Fruit fly (Drosophila melanogaster) whole organism, embryonic: ENCODE data around the gene corto.

ENCODE experiments used
- Atf-2 ChIP-seq: fragments of 200-800 bp; sonication (Bioruptor generic); optimal IDR thresholded peaks from 2 replicates; lab custom pipeline; 2016; ENCODE audit warnings: missing biosample characterization, missing genetic modification characterization
- C15 ChIP-seq: fragments of 200-800 bp; sonication (Bioruptor generic); IDR thresholded peaks from 3 replicates; pipeline ENCODE4 v1.3.6; 2022; ENCODE audit warnings: missing biosample characterization, missing genetic modification characterization
- CG10366 ChIP-seq: fragments of 200-800 bp; sonication (Bioruptor generic); IDR thresholded peaks from 2 replicates; pipeline ENCODE4 v1.3.6; 2022; ENCODE audit warnings: missing biosample characterization, missing genetic modification characterization
- CG10654 ChIP-seq: fragments of 200-800 bp; sonication (Bioruptor generic); optimal IDR thresholded peaks from 2 replicates; lab custom pipeline; 2016; ENCODE audit warnings: missing biosample characterization, missing genetic modification characterization
- CG12391 ChIP-seq: fragments of 200-800 bp; sonication (Bioruptor generic); optimal IDR thresholded peaks from 3 replicates; lab custom pipeline; 2018; ENCODE audit warnings: missing biosample characterization, mild to moderate bottlenecking, missing genetic modification characterization, moderate library complexity
- CG14710 ChIP-seq: fragments of 200-800 bp; sonication (Bioruptor generic); optimal IDR thresholded peaks from 3 replicates; lab custom pipeline; 2019; ENCODE audit warnings: missing biosample characterization, mild to moderate bottlenecking, missing genetic modification characterization, moderate library complexity
- CG14965 ChIP-seq: fragments of 200-800 bp; sonication (Bioruptor generic); optimal IDR thresholded peaks from 2 replicates; lab custom pipeline; 2016; ENCODE audit warnings: missing biosample characterization, missing genetic modification characterization, borderline replicate concordance
- CG15514 ChIP-seq: fragments of 200-800 bp; sonication (Bioruptor generic); optimal IDR thresholded peaks from 3 replicates; lab custom pipeline; 2017; ENCODE audit warnings: missing biosample characterization, missing genetic modification characterization, mild to moderate bottlenecking, moderate library complexity, missing genetic modification reagents
- CG17361 ChIP-seq: fragments of 200-800 bp; sonication (Bioruptor generic); IDR thresholded peaks from 3 replicates; pipeline ENCODE4 v1.3.6; 2022; ENCODE audit warnings: missing biosample characterization, missing genetic modification characterization
- CG17912 ChIP-seq: fragments of 200-800 bp; sonication (Bioruptor generic); optimal IDR thresholded peaks from 2 replicates; lab custom pipeline; 2018; ENCODE audit warnings: missing biosample characterization, mild to moderate bottlenecking, missing genetic modification characterization
- CG2202 ChIP-seq: fragments of 200-800 bp; sonication (Bioruptor generic); optimal IDR thresholded peaks from 2 replicates; lab custom pipeline; 2018; ENCODE audit warnings: missing biosample characterization, mild to moderate bottlenecking, missing genetic modification characterization
- CG3065 ChIP-seq: fragments of 200-800 bp; sonication (Bioruptor generic); optimal IDR thresholded peaks from 2 replicates; lab custom pipeline; 2016; ENCODE audit warnings: missing biosample characterization, missing genetic modification characterization
- CG31224 ChIP-seq: fragments of 200-800 bp; sonication (Bioruptor generic); IDR thresholded peaks from 2 replicates; pipeline ENCODE4 v1.3.6; 2022; ENCODE audit warnings: missing biosample characterization, missing genetic modification characterization
- CG3281 ChIP-seq: fragments of 200-800 bp; sonication (Bioruptor generic); optimal IDR thresholded peaks from 3 replicates; lab custom pipeline; 2017; ENCODE audit warnings: missing biosample characterization, mild to moderate bottlenecking, missing genetic modification characterization
- CG34376 ChIP-seq: fragments of 200-800 bp; sonication (Bioruptor generic); optimal IDR thresholded peaks from 2 replicates; lab custom pipeline; 2018; ENCODE audit warnings: missing biosample characterization, mild to moderate bottlenecking, missing genetic modification characterization
- CG4328 ChIP-seq: fragments of 200-800 bp; sonication (Bioruptor generic); optimal IDR thresholded peaks from 3 replicates; lab custom pipeline; 2017; ENCODE audit warnings: missing biosample characterization, missing genetic modification reagents, missing genetic modification characterization
- CG4360 ChIP-seq: fragments of 200-800 bp; sonication (Bioruptor generic); IDR thresholded peaks from 2 replicates; pipeline ENCODE4 v1.3.6; 2022; ENCODE audit warnings: missing biosample characterization, missing genetic modification characterization
- CG6683 ChIP-seq: fragments of 200-800 bp; sonication (Bioruptor generic); optimal IDR thresholded peaks from 2 replicates; lab custom pipeline; 2017; ENCODE audit warnings: missing biosample characterization, mild to moderate bottlenecking, missing genetic modification characterization, missing genetic modification reagents
- CG7372 ChIP-seq: fragments of 200-800 bp; sonication (Bioruptor generic); IDR thresholded peaks from 2 replicates; pipeline ENCODE4 v1.3.6; 2022; ENCODE audit warnings: missing biosample characterization, missing genetic modification characterization
- CG7786 ChIP-seq: fragments of 200-800 bp; sonication (Bioruptor generic); optimal IDR thresholded peaks from 2 replicates; lab custom pipeline; 2016; ENCODE audit warnings: missing biosample characterization, missing genetic modification characterization
- CG8924 ChIP-seq: fragments of 200-800 bp; optimal IDR thresholded peaks from 3 replicates; lab custom pipeline; 2019; ENCODE audit warnings: missing biosample characterization, mild to moderate bottlenecking, missing genetic modification characterization, moderate library complexity
- CG9932 ChIP-seq: fragments of 200-800 bp; sonication (Bioruptor generic); IDR thresholded peaks from 2 replicates; pipeline ENCODE4 v1.3.6; 2022; ENCODE audit warnings: missing biosample characterization, missing genetic modification characterization
- CkIIα-i1 ChIP-seq: fragments of 200-800 bp; sonication (Bioruptor generic); IDR thresholded peaks from 2 replicates; pipeline ENCODE4 v1.3.6; 2022; ENCODE audit warnings: missing biosample characterization, missing genetic modification characterization
- Ets97D ChIP-seq: fragments of 200-800 bp; sonication (Bioruptor generic); optimal IDR thresholded peaks from 3 replicates; lab custom pipeline; 2016; ENCODE audit warnings: missing biosample characterization, missing genetic modification characterization
- Hand ChIP-seq: fragments of 200-800 bp; sonication (Bioruptor generic); optimal IDR thresholded peaks from 2 replicates; lab custom pipeline; 2017; ENCODE audit warnings: mild to moderate bottlenecking, missing biosample characterization, missing genetic modification reagents, missing genetic modification characterization
- Hsf ChIP-seq: fragments of 200-800 bp; sonication (Bioruptor generic); optimal IDR thresholded peaks from 3 replicates; lab custom pipeline; 2016; ENCODE audit warnings: missing biosample characterization, missing genetic modification characterization
- Myb ChIP-seq: fragments of 200-800 bp; sonication (Bioruptor generic); optimal IDR thresholded peaks from 2 replicates; lab custom pipeline; 2016; ENCODE audit warnings: missing biosample characterization, missing genetic modification characterization
- ap ChIP-seq: fragments of 200-800 bp; sonication (Bioruptor generic); IDR thresholded peaks from 2 replicates; pipeline ENCODE4 v1.3.6; 2022; ENCODE audit warnings: missing biosample characterization, missing genetic modification characterization
- cg ChIP-seq: fragments of 200-800 bp; sonication (Bioruptor generic); optimal IDR thresholded peaks from 3 replicates; lab custom pipeline; 2019; ENCODE audit warnings: missing biosample characterization, mild to moderate bottlenecking, missing genetic modification characterization, moderate library complexity
- croc ChIP-seq: fragments of 200-800 bp; sonication (Bioruptor generic); conservative IDR thresholded peaks from 3 replicates; pipeline ENCODE4 v1.3.6; 2022; ENCODE audit warnings: missing biosample characterization, missing genetic modification characterization
- dmrt11E ChIP-seq: fragments of 200-800 bp; sonication (Bioruptor generic); optimal IDR thresholded peaks from 3 replicates; lab custom pipeline; 2018; ENCODE audit warnings: missing biosample characterization, mild to moderate bottlenecking, missing genetic modification characterization, moderate library complexity
- eve ChIP-seq, 2 experiments: fragments of >200 bp; optimal IDR thresholded peaks; 2 replicates each; lab custom pipeline; 2017; ENCODE audit warnings: missing biosample characterization in 2 of 2, missing genetic modification characterization in 2 of 2
- ewg ChIP-seq: fragments of 200-800 bp; sonication (Bioruptor generic); optimal IDR thresholded peaks from 3 replicates; lab custom pipeline; 2017; ENCODE audit warnings: mild to moderate bottlenecking, missing biosample characterization, missing genetic modification reagents, missing genetic modification characterization
- fd96Cb ChIP-seq: fragments of 200-800 bp; sonication (Bioruptor generic); optimal IDR thresholded peaks from 2 replicates; lab custom pipeline; 2018; ENCODE audit warnings: missing biosample characterization, mild to moderate bottlenecking, missing genetic modification characterization, moderate library complexity
- gfzf ChIP-seq: fragments of 200-800 bp; sonication (Bioruptor generic); optimal IDR thresholded peaks from 2 replicates; lab custom pipeline; 2016; ENCODE audit warnings: missing biosample characterization, mild to moderate bottlenecking, missing genetic modification characterization, moderate library complexity
- grau ChIP-seq: fragments of 200-800 bp; optimal IDR thresholded peaks from 3 replicates; lab custom pipeline; 2019; ENCODE audit warnings: missing biosample characterization, mild to moderate bottlenecking, missing genetic modification characterization, moderate library complexity
- kah ChIP-seq: fragments of 200-800 bp; sonication (Bioruptor generic); optimal IDR thresholded peaks from 2 replicates; lab custom pipeline; 2018; ENCODE audit warnings: missing biosample characterization, mild to moderate bottlenecking, missing genetic modification characterization
- knrl ChIP-seq: fragments of 200-800 bp; sonication (Bioruptor generic); IDR thresholded peaks from 3 replicates; pipeline ENCODE4 v1.3.6; 2022; ENCODE audit warnings: missing biosample characterization, missing genetic modification characterization; ENCODE audit not compliant: partially characterized antibody
- mirr ChIP-seq: fragments of 200-800 bp; sonication (Bioruptor generic); optimal IDR thresholded peaks from 3 replicates; lab custom pipeline; 2018; ENCODE audit warnings: missing biosample characterization, mild to moderate bottlenecking, missing genetic modification characterization
- pan ChIP-seq, 4 experiments: fragments of >200 bp in 3 of 4; fragments of 200-800 bp in 1 of 4; sonication (Bioruptor generic) in 1 of 4; optimal IDR thresholded peaks in 3 of 4; IDR thresholded peaks in 1 of 4; 2 replicates each; pipeline versions ENCODE4 v1.3.6 to Lab custom; 2017 to 2022; ENCODE audit warnings: missing biosample characterization in 2 of 4, missing genetic modification characterization in 2 of 4, mixed read lengths in 1 of 4
- repo ChIP-seq: fragments of 200-800 bp; sonication (Bioruptor generic); optimal IDR thresholded peaks from 2 replicates; lab custom pipeline; 2016; ENCODE audit warnings: missing biosample characterization, missing genetic modification characterization
- row ChIP-seq: fragments of 200-800 bp; sonication (Bioruptor generic); IDR thresholded peaks from 3 replicates; pipeline ENCODE4 v1.3.6; 2022; ENCODE audit warnings: missing biosample characterization, missing genetic modification characterization
- seq ChIP-seq: fragments of 200-800 bp; sonication (Bioruptor generic); IDR thresholded peaks from 2 replicates; pipeline ENCODE4 v1.3.6; 2022; ENCODE audit warnings: missing biosample characterization, missing genetic modification characterization
- sim ChIP-seq: fragments of 200-800 bp; sonication (Bioruptor generic); IDR thresholded peaks from 2 replicates; pipeline ENCODE4 v1.3.6; 2022; ENCODE audit warnings: missing biosample characterization, missing genetic modification characterization
- slbo ChIP-seq: fragments of 200-800 bp; sonication (Bioruptor generic); IDR thresholded peaks from 2 replicates; pipeline ENCODE4 v1.3.6; 2022; ENCODE audit warnings: missing biosample characterization, missing genetic modification characterization
- slou ChIP-seq: fragments of 200-800 bp; sonication (Bioruptor generic); optimal IDR thresholded peaks from 3 replicates; lab custom pipeline; 2016; ENCODE audit warnings: missing biosample characterization, missing genetic modification characterization
- tin ChIP-seq: fragments of 200-800 bp; sonication (Bioruptor generic); optimal IDR thresholded peaks from 3 replicates; lab custom pipeline; 2016; ENCODE audit warnings: missing biosample characterization, missing genetic modification characterization
- wdn ChIP-seq: fragments of 200-800 bp; sonication (Bioruptor generic); IDR thresholded peaks from 2 replicates; pipeline ENCODE4 v1.3.6; 2022; ENCODE audit warnings: missing biosample characterization, missing genetic modification characterization

corto gene

dm6 chr3R:5042958-5043712 lies 43.7 kb downstream of the corto start (continued):
- TF ChIP-seq CG14965 (peak; percentile 52), CG8924 (peak; percentile 39), CG10654 (GFP tag; lab: Kevin White, UChicago) (peak; percentile 8), croc (no peak), slbo (GFP tag; lab: Robert Waterston, UW) (0 out of 2 replicates have a peak, but pooled peaks have one; percentile 8), C15 (GFP tag; lab: Robert Waterston, UW) (0 out of 3 replicates have a peak, but pooled peaks have one; percentile 26), Hsf (GFP tag; lab: Kevin White, UChicago) (peak; percentile 23), grau (tag; lab: Kevin White, UChicago) (peak; percentile 30), CG7786 (GFP tag; lab: Kevin White, UChicago) (peak; percentile 53), CG12391 (tag; lab: Kevin White, UChicago) (peak; percentile 40), CG3281 (GFP tag; lab: Kevin White, UChicago) (peak; percentile 81), CG4328 (GFP tag; lab: Kevin White, UChicago) (peak; percentile 76), CkIIα-i1 (no peak), row (no peak), Hand (no peak), CG2202 (tag; lab: Kevin White, UChicago) (no peak), CG15514 (GFP tag; lab: Kevin White, UChicago) (peak; percentile 69), wdn (GFP tag; lab: Robert Waterston, UW) (no peak), mirr (GFP tag; lab: Kevin White, UChicago) (peak; percentile 88), fd96Cb (tag; lab: Kevin White, UChicago) (no peak), gfzf (no peak), CG10366 (peak; percentile 14; the same call in 1 of the 2 replicates), eve (GFP tag; optimal IDR thresholded peaks at IDR 0.05; lab: Kevin White, UChicago) (no peak), CG17361 (GFP tag; lab: Robert Waterston, UW) (peak; percentile 49; the same call in 1 of the 3 replicates), kah (GFP tag; lab: Kevin White, UChicago) (peak; percentile 49), knrl (no peak), repo (GFP tag; lab: Kevin White, UChicago) (no peak), ewg (GFP tag; lab: Kevin White, UChicago) (peak; percentile 2), sim (peak; percentile 33; the same call in 1 of the 2 replicates), cg (GFP tag; lab: Kevin White, UChicago) (peak; percentile 66), CG34376 (GFP tag; lab: Kevin White, UChicago) (peak; percentile 62), CG7372 (GFP tag; lab: Robert Waterston, UW) (peak; percentile 49), Atf-2 (GFP tag; lab: Kevin White, UChicago) (no peak), slou (GFP tag; lab: Kevin White, UChicago) (no peak), CG31224 (0 out of 2 replicates have a peak, but pooled peaks have one; percentile 23), seq (GFP tag; lab: Robert Waterston, UW) (peak; percentile 85), Ets97D (GFP tag; lab: Kevin White, UChicago) (peak; percentile 39), dmrt11E (tag; lab: Kevin White, UChicago) (no peak), Myb (GFP tag; lab: Kevin White, UChicago) (peak; percentile 9), CG4360 (GFP tag; lab: Robert Waterston, UW) (peak; percentile 64), ap (GFP tag; lab: Robert Waterston, UW) (0 out of 2 replicates have a peak, but pooled peaks have one; percentile 22), CG17912 (peak; percentile 77), CG9932 (GFP tag; lab: Robert Waterston, UW) (peak; percentile 59), pan (optimal IDR thresholded peaks at IDR 0.05; lab: Kevin White, UChicago) (no peak), pan (GFP tag; optimal IDR thresholded peaks at IDR 0.05 in 1 of 2, IDR thresholded peaks at IDR 0.05 in 1 of 2) (peak in 1 of 2 experiments; percentile 20), CG14710 (tag; lab: Kevin White, UChicago) (peak; percentile 14), tin (GFP tag; lab: Kevin White, UChicago) (no peak), CG3065 (GFP tag; lab: Kevin White, UChicago) (peak; percentile 10), CG6683 (GFP tag; lab: Kevin White, UChicago) (peak; percentile 75)
